Worm (Caenorhabditis elegans): Measurements from ENCODE around the gene C30B5.17.

The C30B5.17 gene

ce11 chrII:6176154-6176897 is 26.5 kb downstream of the C30B5.17 start (continued):
- peak; percentile 30 for TF ChIP-seq snu-23 (GFP tag; optimal IDR thresholded peaks at IDR 0.05)
- peak; percentile 91 for TF ChIP-seq nhr-85 (tag)
- no peak for TF ChIP-seq mdl-1 (tag; optimal IDR thresholded peaks at IDR 0.05)
- no peak for TF ChIP-seq nhr-90 (tag; optimal IDR thresholded peaks at IDR 0.05; ENCODE audit: poor library complexity)
- peak; percentile 50 for TF ChIP-seq nhr-20 (tag; optimal IDR thresholded peaks at IDR 0.05)
- TF ChIP-seq lin-13 (GFP tag; optimal IDR thresholded peaks at IDR 0.05) = no peak
- peak in 2 of 6 experiments; percentile 12 to 26 for TF ChIP-seq elt-3 (tag; optimal IDR thresholded peaks at IDR 0.05)
- peak; percentile 60 for TF ChIP-seq nhr-71 (tag; optimal IDR thresholded peaks at IDR 0.05)
- no peak for TF ChIP-seq ets-5 (GFP tag; IDR thresholded peaks at IDR 0.05)
- TF ChIP-seq ztf-4 (tag; optimal IDR thresholded peaks at IDR 0.05) = no peak
- TF ChIP-seq nhr-237 (tag; optimal IDR thresholded peaks at IDR 0.05) = no peak
- TF ChIP-seq egl-27 (tag; optimal IDR thresholded peaks at IDR 0.05) = no peak
- TF ChIP-seq efl-1 (optimal IDR thresholded peaks at IDR 0.05) = no peak
- peak in 1 of 2 experiments; percentile 40 for TF ChIP-seq efl-1 (GFP tag; optimal IDR thresholded peaks at IDR 0.05 in 1 of 2)
- TF ChIP-seq unc-130 (tag; optimal IDR thresholded peaks at IDR 0.05) = peak; percentile 20
- TF ChIP-seq blmp-1 (tag; optimal IDR thresholded peaks at IDR 0.05) = peak; percentile 61
- peak in 1 of 2 experiments; percentile 31 for TF ChIP-seq lsy-2 (tag; optimal IDR thresholded peaks at IDR 0.05)
- peak; percentile 24 for TF ChIP-seq rnt-1 (tag; optimal IDR thresholded peaks at IDR 0.05)
- TF ChIP-seq lin-35 (GFP tag; optimal IDR thresholded peaks at IDR 0.05) = no peak
- no peak for TF ChIP-seq tbx-2 (tag; optimal IDR thresholded peaks at IDR 0.05)

- TF ChIP-seq hpl-2 (GFP tag; optimal IDR thresholded peaks at IDR 0.05) = no peak
- TF ChIP-seq vab-15 (tag; optimal IDR thresholded peaks at IDR 0.05) = no peak
- no peak for TF ChIP-seq efl-3 (GFP tag; optimal IDR thresholded peaks at IDR 0.05)
- no peak for TF ChIP-seq jun-1 (tag; optimal IDR thresholded peaks at IDR 0.05)
- TF ChIP-seq elt-2 (tag; optimal IDR thresholded peaks at IDR 0.05) = no peak
- peak in 1 of 3 experiments; percentile 35 for TF ChIP-seq ceh-82 (tag; optimal IDR thresholded peaks at IDR 0.05)
- peak; percentile 78 for TF ChIP-seq lin-14 (GFP tag; optimal IDR thresholded peaks at IDR 0.05)
- no peak for TF ChIP-seq nhr-71 (tag; optimal IDR thresholded peaks at IDR 0.05)
- TF ChIP-seq grh-1 (GFP tag; IDR thresholded peaks at IDR 0.05) = no peak
- no peak for TF ChIP-seq nhr-90 (tag; optimal IDR thresholded peaks at IDR 0.05; ENCODE audit: poor library complexity)
Observed at ce11 chrII:6175027-6175426, 27.8 kb downstream of the C30B5.17 start.

- TF ChIP-seq blmp-1 (tag; optimal IDR thresholded peaks at IDR 0.05) (peak; percentile 50), nhr-71 (tag; optimal IDR thresholded peaks at IDR 0.05) (no peak), rnt-1 (tag; optimal IDR thresholded peaks at IDR 0.05) (no peak), sptf-1 (tag; optimal IDR thresholded peaks at IDR 0.05) (no peak), pax-3 (tag; optimal IDR thresholded peaks at IDR 0.05) (no peak), nhr-85 (tag) (peak; percentile 75), Y116A8C.19 (tag; optimal IDR thresholded peaks at IDR 0.05; ENCODE audit: borderline replicate concordance) (no peak), lin-14 (GFP tag; optimal IDR thresholded peaks at IDR 0.05) (peak; percentile 59), lin-15B (tag; optimal IDR thresholded peaks at IDR 0.05) (no peak), irx-1 (tag; optimal IDR thresholded peaks at IDR 0.05) (no peak), pag-3 (tag; optimal IDR thresholded peaks at IDR 0.05; ENCODE audit: borderline replicate concordance, insufficient read depth) (peak; percentile 27), unc-86 (tag; optimal IDR thresholded peaks at IDR 0.05) (no peak)
Observed at ce11 chrII:6173400-6173799, 29.4 kb downstream of the C30B5.17 start, which contains the start of gene F40H3.2. Gene F40H3.2 (plus strand): TSS chrII:6173649.

- TF ChIP-seq blmp-1 (tag; optimal IDR thresholded peaks at IDR 0.05) = peak; percentile 63
- TF ChIP-seq ama-1 (optimal IDR thresholded peaks at IDR 0.05) = no peak
- no peak for TF ChIP-seq ceh-82 (tag; optimal IDR thresholded peaks at IDR 0.05)
- no peak for TF ChIP-seq efl-1 (optimal IDR thresholded peaks at IDR 0.05)
- TF ChIP-seq efl-1 (GFP tag; optimal IDR thresholded peaks at IDR 0.05 in 1 of 2) = peak in 1 of 2 experiments; percentile 41
Observed at ce11 chrII:6171228-6171627, 31.6 kb downstream of the C30B5.17 start, which contains the start of gene F40H3.3. Gene F40H3.3 (plus strand): TSS chrII:6171507.
